Fruit fly (Drosophila melanogaster) whole organism, embryonic: ENCODE results near the gene CG14362.
A peak's percentile ranks its signal among the peaks of the same experiment; 100 is the strongest.

ENCODE experiments used
- B-H1 ChIP-seq: fragments of 200-800 bp; sonication (Bioruptor generic); IDR thresholded peaks from 3 replicates; pipeline ENCODE4 v1.3.6; 2022; ENCODE audit warnings: missing biosample characterization, missing genetic modification characterization
- CG12299 ChIP-seq: fragments of 200-800 bp; sonication (Bioruptor generic); optimal IDR thresholded peaks from 2 replicates; lab custom pipeline; 2018; ENCODE audit warnings: missing biosample characterization, mild to moderate bottlenecking, missing genetic modification characterization
- CG13424 ChIP-seq: fragments of 200-800 bp; sonication (Bioruptor generic); optimal IDR thresholded peaks from 2 replicates; lab custom pipeline; 2019; ENCODE audit warnings: missing biosample characterization, mild to moderate bottlenecking, missing genetic modification characterization, moderate library complexity
- CG14965 ChIP-seq: fragments of 200-800 bp; sonication (Bioruptor generic); optimal IDR thresholded peaks from 2 replicates; lab custom pipeline; 2016; ENCODE audit warnings: missing biosample characterization, missing genetic modification characterization, borderline replicate concordance
- CG15269 ChIP-seq: fragments of 200-800 bp; sonication (Bioruptor generic); optimal IDR thresholded peaks from 2 replicates; lab custom pipeline; 2018; ENCODE audit warnings: missing biosample characterization, mild to moderate bottlenecking, missing genetic modification characterization, moderate library complexity
- CG17186 ChIP-seq: fragments of 200-800 bp; sonication (Bioruptor generic); optimal IDR thresholded peaks from 3 replicates; lab custom pipeline; 2017; ENCODE audit warnings: missing biosample characterization, missing genetic modification reagents, missing genetic modification characterization
- CG31365 ChIP-seq: fragments of 200-800 bp; sonication (Bioruptor generic); optimal IDR thresholded peaks from 2 replicates; lab custom pipeline; 2018; ENCODE audit warnings: missing biosample characterization, mild to moderate bottlenecking, missing genetic modification characterization
- CG31388 ChIP-seq: fragments of 200-800 bp; sonication (Bioruptor generic); optimal IDR thresholded peaks from 2 replicates; lab custom pipeline; 2016; ENCODE audit warnings: missing biosample characterization, missing genetic modification characterization
- CG3163 ChIP-seq: fragments of 200-800 bp; sonication (Bioruptor generic); optimal IDR thresholded peaks from 3 replicates; lab custom pipeline; 2016; ENCODE audit warnings: missing biosample characterization, missing genetic modification characterization
- CG42726 ChIP-seq: fragments of 200-800 bp; sonication (Bioruptor generic); IDR thresholded peaks from 2 replicates; pipeline ENCODE4 v1.3.6; 2022; ENCODE audit warnings: missing biosample characterization, missing genetic modification characterization; ENCODE audit not compliant: partially characterized antibody
- CG4328 ChIP-seq: fragments of 200-800 bp; sonication (Bioruptor generic); optimal IDR thresholded peaks from 3 replicates; lab custom pipeline; 2017; ENCODE audit warnings: missing biosample characterization, missing genetic modification reagents, missing genetic modification characterization
- CG4707 ChIP-seq: fragments of 200-800 bp; sonication (Bioruptor generic); optimal IDR thresholded peaks from 2 replicates; lab custom pipeline; 2018; ENCODE audit warnings: missing biosample characterization, mild to moderate bottlenecking, missing genetic modification characterization, moderate library complexity
- CG5953 ChIP-seq: fragments of 200-800 bp; sonication (Bioruptor generic); IDR thresholded peaks from 2 replicates; pipeline ENCODE4 v1.3.6; 2022; ENCODE audit warnings: missing biosample characterization, missing genetic modification characterization
- CG6654 ChIP-seq: fragments of 200-800 bp; sonication (Bioruptor generic); optimal IDR thresholded peaks from 2 replicates; lab custom pipeline; 2017; ENCODE audit warnings: missing biosample characterization, mild to moderate bottlenecking, missing genetic modification characterization
- CG6791 ChIP-seq: fragments of 200-800 bp; sonication (Bioruptor generic); IDR thresholded peaks from 3 replicates; pipeline ENCODE4 v1.3.6; 2022; ENCODE audit warnings: missing biosample characterization, missing genetic modification characterization; ENCODE audit not compliant: partially characterized antibody
- CG6854 ChIP-seq: fragments of 200-800 bp; sonication (Bioruptor generic); optimal IDR thresholded peaks from 3 replicates; lab custom pipeline; 2017; ENCODE audit warnings: missing biosample characterization, mild to moderate bottlenecking, missing genetic modification characterization
- CG8765 ChIP-seq: fragments of 200-800 bp; sonication (Bioruptor generic); IDR thresholded peaks from 2 replicates; pipeline ENCODE4 v1.3.6; 2022; ENCODE audit warnings: missing biosample characterization, missing genetic modification characterization
- CG8944 ChIP-seq: fragments of 200-800 bp; sonication (Bioruptor generic); optimal IDR thresholded peaks from 3 replicates; lab custom pipeline; 2016; ENCODE audit warnings: missing biosample characterization, missing genetic modification characterization
- D19B ChIP-seq: fragments of 200-800 bp; sonication (Bioruptor generic); optimal IDR thresholded peaks from 2 replicates; lab custom pipeline; 2017; ENCODE audit warnings: missing biosample characterization, mild to moderate bottlenecking, missing genetic modification characterization
- Dll ChIP-seq: fragments of 200-800 bp; sonication (Bioruptor generic); IDR thresholded peaks from 4 replicates; pipeline ENCODE4 v1.3.6; 2022; ENCODE audit warnings: missing biosample characterization, missing genetic modification characterization; ENCODE audit not compliant: partially characterized antibody
- Ets65A ChIP-seq: fragments of 200-800 bp; sonication (Bioruptor generic); peaks from one replicate; lab custom pipeline; 2016; ENCODE audit warnings: missing biosample characterization, missing genetic modification characterization
- Ets97D ChIP-seq: fragments of 200-800 bp; sonication (Bioruptor generic); optimal IDR thresholded peaks from 3 replicates; lab custom pipeline; 2016; ENCODE audit warnings: missing biosample characterization, missing genetic modification characterization
- HLH3B ChIP-seq: fragments of 200-800 bp; sonication (Bioruptor generic); IDR thresholded peaks from 2 replicates; pipeline ENCODE4 v1.3.6; 2022; ENCODE audit warnings: missing biosample characterization, missing genetic modification characterization
- Lpt ChIP-seq: fragments of >200 bp; optimal IDR thresholded peaks from 2 replicates; lab custom pipeline; 2018; ENCODE audit warnings: missing biosample characterization, missing genetic modification characterization
- MBD-R2 ChIP-seq: fragments of 200-800 bp; sonication (Bioruptor generic); IDR thresholded peaks from 2 replicates; pipeline ENCODE4 v1.3.6; 2022; ENCODE audit warnings: missing biosample characterization, missing genetic modification characterization
- Myb ChIP-seq: fragments of 200-800 bp; sonication (Bioruptor generic); optimal IDR thresholded peaks from 2 replicates; lab custom pipeline; 2016; ENCODE audit warnings: missing biosample characterization, missing genetic modification characterization
- Pdp1 ChIP-seq, 2 experiments: fragments of 200-800 bp; sonication (Bioruptor generic); optimal IDR thresholded peaks; 3 replicates each; lab custom pipeline; 2016; ENCODE audit warnings: missing biosample characterization in 2 of 2, missing genetic modification characterization in 2 of 2, mild to moderate bottlenecking in 1 of 2, moderate library complexity in 1 of 2
- Rx ChIP-seq: fragments of 200-800 bp; sonication (Bioruptor generic); IDR thresholded peaks from 2 replicates; pipeline ENCODE4 v1.3.6; 2022; ENCODE audit warnings: missing biosample characterization, missing genetic modification characterization
- Sry-δ ChIP-seq: fragments of 200-800 bp; sonication (Bioruptor generic); optimal IDR thresholded peaks from 2 replicates; lab custom pipeline; 2016; ENCODE audit warnings: missing biosample characterization, missing genetic modification characterization
- Xbp1 ChIP-seq: fragments of 200-800 bp; sonication (Bioruptor generic); optimal IDR thresholded peaks from 3 replicates; lab custom pipeline; 2016; ENCODE audit warnings: missing biosample characterization, mild to moderate bottlenecking, missing genetic modification characterization
- ash1 ChIP-seq: fragments of 200-800 bp; sonication (Bioruptor generic); optimal IDR thresholded peaks from 2 replicates; lab custom pipeline; 2018; ENCODE audit warnings: missing biosample characterization, mild to moderate bottlenecking, missing genetic modification characterization
- bcd ChIP-seq: fragments of 200-800 bp; sonication (Bioruptor generic); optimal IDR thresholded peaks from 2 replicates; lab custom pipeline; 2017; ENCODE audit warnings: missing biosample characterization, mild to moderate bottlenecking, missing genetic modification characterization
- cas ChIP-seq: fragments of 200-800 bp; sonication (Bioruptor generic); IDR thresholded peaks from 2 replicates; pipeline ENCODE4 v1.3.6; 2022; ENCODE audit warnings: missing biosample characterization, missing genetic modification characterization
- crc ChIP-seq: fragments of 200-800 bp; sonication (Bioruptor generic); optimal IDR thresholded peaks from 2 replicates; lab custom pipeline; 2016; ENCODE audit warnings: missing biosample characterization, missing genetic modification characterization
- dmrt99B ChIP-seq: fragments of 200-800 bp; sonication (Bioruptor generic); optimal IDR thresholded peaks from 2 replicates; lab custom pipeline; 2018; ENCODE audit warnings: missing biosample characterization, mild to moderate bottlenecking, missing genetic modification characterization, moderate library complexity
- dysf ChIP-seq: fragments of 200-800 bp; sonication (Bioruptor generic); IDR thresholded peaks from 3 replicates; pipeline ENCODE4 v1.3.6; 2022; ENCODE audit warnings: missing biosample characterization, missing genetic modification characterization
- emc ChIP-seq: fragments of 200-800 bp; sonication (Bioruptor generic); optimal IDR thresholded peaks from 2 replicates; lab custom pipeline; 2016; ENCODE audit warnings: missing biosample characterization, missing genetic modification characterization
- en ChIP-seq: fragments of 200-800 bp; sonication (Bioruptor generic); optimal IDR thresholded peaks from 2 replicates; lab custom pipeline; 2016; ENCODE audit warnings: missing biosample characterization, missing genetic modification characterization
- eyg ChIP-seq: fragments of 200-800 bp; sonication (Bioruptor generic); optimal IDR thresholded peaks from 3 replicates; lab custom pipeline; 2016; ENCODE audit warnings: missing biosample characterization, missing genetic modification characterization
- fd3F ChIP-seq: fragments of 200-800 bp; sonication (Bioruptor generic); optimal IDR thresholded peaks from 2 replicates; lab custom pipeline; 2018; ENCODE audit warnings: missing biosample characterization, mild to moderate bottlenecking, missing genetic modification characterization, moderate library complexity
- h ChIP-seq: fragments of >200 bp; optimal IDR thresholded peaks from 2 replicates; lab custom pipeline; 2017
- hb ChIP-seq: fragments of 200-800 bp; sonication (Bioruptor generic); IDR thresholded peaks from 3 replicates; pipeline ENCODE4 v1.3.6; 2022; ENCODE audit warnings: missing biosample characterization, missing genetic modification characterization; ENCODE audit not compliant: partially characterized antibody
- her ChIP-seq: fragments of 200-800 bp; sonication (Bioruptor generic); optimal IDR thresholded peaks from 2 replicates; lab custom pipeline; 2016; ENCODE audit warnings: missing biosample characterization, missing genetic modification characterization
- jumu ChIP-seq: fragments of 200-800 bp; sonication (Bioruptor generic); optimal IDR thresholded peaks from 3 replicates; lab custom pipeline; 2016; ENCODE audit warnings: missing biosample characterization, missing genetic modification characterization
- lmd ChIP-seq: fragments of 200-800 bp; sonication (Bioruptor generic); IDR thresholded peaks from 2 replicates; pipeline ENCODE4 v1.3.6; 2022; ENCODE audit warnings: missing biosample characterization, missing genetic modification characterization
- phol ChIP-seq: fragments of 200-800 bp; sonication (Bioruptor generic); optimal IDR thresholded peaks from 3 replicates; lab custom pipeline; 2018; ENCODE audit warnings: missing biosample characterization, mild to moderate bottlenecking, missing genetic modification characterization, moderate library complexity
- row ChIP-seq: fragments of 200-800 bp; sonication (Bioruptor generic); IDR thresholded peaks from 3 replicates; pipeline ENCODE4 v1.3.6; 2022; ENCODE audit warnings: missing biosample characterization, missing genetic modification characterization
- slbo ChIP-seq: fragments of 200-800 bp; sonication (Bioruptor generic); IDR thresholded peaks from 2 replicates; pipeline ENCODE4 v1.3.6; 2022; ENCODE audit warnings: missing biosample characterization, missing genetic modification characterization
- sna ChIP-seq: fragments of 200-800 bp; sonication (Bioruptor generic); IDR thresholded peaks from 2 replicates; pipeline ENCODE4 v1.3.6; 2022; ENCODE audit warnings: missing biosample characterization, missing genetic modification characterization; ENCODE audit not compliant: partially characterized antibody
- sug ChIP-seq: fragments of 200-800 bp; optimal IDR thresholded peaks from 2 replicates; lab custom pipeline; 2019; ENCODE audit warnings: missing biosample characterization, mild to moderate bottlenecking, missing genetic modification characterization, moderate library complexity
- vnd ChIP-seq: fragments of 200-800 bp; sonication (Bioruptor generic); IDR thresholded peaks from 3 replicates; pipeline ENCODE4 v1.3.6; 2022; ENCODE audit warnings: missing biosample characterization, missing genetic modification characterization; ENCODE audit not compliant: partially characterized antibody
- zfh1 ChIP-seq: fragments of 200-800 bp; sonication (Bioruptor generic); IDR thresholded peaks from 3 replicates; pipeline ENCODE4 v1.3.6; 2022; ENCODE audit warnings: missing biosample characterization, missing genetic modification characterization

Gene CG14362

dm6 chr3R:13839883-13840412 lies 15.3 kb downstream of the CG14362 start, which contains the start of gene CG31495 (continued):
- peak; percentile 65 for TF ChIP-seq Sry-δ (GFP tag; lab: Kevin White, UChicago)
- peak; percentile 21 for TF ChIP-seq CG13424 (tag; lab: Kevin White, UChicago)
- no peak for TF ChIP-seq h (lab: Kevin White, UChicago)
- TF ChIP-seq CG31388, result no peak
- TF ChIP-seq CG4707 (GFP tag; lab: Kevin White, UChicago), result no peak
- TF ChIP-seq CG14965 (GFP tag; lab: Kevin White, UChicago), result no peak
- peak; percentile 52 for TF ChIP-seq slbo (GFP tag; lab: Robert Waterston, UW)
- TF ChIP-seq Xbp1 (GFP tag; lab: Kevin White, UChicago), result peak; percentile 37
- no peak for TF ChIP-seq CG4328 (GFP tag; lab: Kevin White, UChicago)
- no peak for TF ChIP-seq lmd
- peak; percentile 62; the same call in 1 of the 3 replicates for TF ChIP-seq CG6791 (GFP tag; lab: Robert Waterston, UW)
- TF ChIP-seq HLH3B (GFP tag; lab: Robert Waterston, UW), result no peak
- peak; percentile 80 for TF ChIP-seq row
- no peak for TF ChIP-seq MBD-R2 (GFP tag; lab: Robert Waterston, UW)
- TF ChIP-seq CG5953 (GFP tag; lab: Robert Waterston, UW), result no peak
- TF ChIP-seq Pdp1 (GFP tag; optimal IDR thresholded peaks at IDR 0.05; lab: Kevin White, UChicago), result peak in 1 of 2 experiments; percentile 85
- TF ChIP-seq ash1 (GFP tag; lab: Kevin White, UChicago), result no peak
- no peak for TF ChIP-seq jumu (GFP tag; lab: Kevin White, UChicago)
- TF ChIP-seq en (GFP tag; lab: Kevin White, UChicago), result no peak
- peak; percentile 67 for TF ChIP-seq phol (tag; lab: Kevin White, UChicago)
- TF ChIP-seq CG6654 (GFP tag; lab: Kevin White, UChicago), result no peak
- peak; percentile 42; the same call in 1 of the 3 replicates for TF ChIP-seq vnd
- TF ChIP-seq D19B (GFP tag; lab: Kevin White, UChicago), result no peak
- TF ChIP-seq sna (GFP tag; lab: Robert Waterston, UW), result no peak
- TF ChIP-seq CG15269 (tag; lab: Kevin White, UChicago), result no peak
- TF ChIP-seq zfh1 (GFP tag; lab: Robert Waterston, UW), result no peak
- no peak for TF ChIP-seq CG12299 (tag; lab: Kevin White, UChicago)
- TF ChIP-seq dysf (GFP tag; lab: Robert Waterston, UW), result no peak
- no peak for TF ChIP-seq B-H1 (GFP tag; lab: Robert Waterston, UW)
- TF ChIP-seq CG6854, result no peak
- no peak for TF ChIP-seq Lpt (GFP tag; lab: Kevin White, UChicago)
- TF ChIP-seq crc (GFP tag; lab: Kevin White, UChicago), result no peak
- TF ChIP-seq Myb, result peak; percentile 90
- no peak for TF ChIP-seq CG3163
- TF ChIP-seq CG31365 (tag; lab: Kevin White, UChicago), result no peak
- TF ChIP-seq fd3F (GFP tag; lab: Kevin White, UChicago), result no peak
- no peak for TF ChIP-seq hb
- no peak for TF ChIP-seq bcd
- no peak for TF ChIP-seq dmrt99B (tag; lab: Kevin White, UChicago)
- no peak for TF ChIP-seq her (GFP tag; lab: Kevin White, UChicago)
- no peak for TF ChIP-seq CG8765 (GFP tag; lab: Robert Waterston, UW)
- TF ChIP-seq emc (GFP tag; lab: Kevin White, UChicago), result no peak
- peak; percentile 84 for TF ChIP-seq CG17186 (GFP tag; lab: Kevin White, UChicago)
- TF ChIP-seq Dll (GFP tag; lab: Robert Waterston, UW), result peak; percentile 60; the same call in 3 of the 4 replicates
- no peak for TF ChIP-seq eyg (GFP tag; lab: Kevin White, UChicago)
- TF ChIP-seq CG42726 (GFP tag; lab: Robert Waterston, UW), result no peak
- no peak for TF ChIP-seq Rx (GFP tag; lab: Robert Waterston, UW)
- TF ChIP-seq sug, result no peak
- peak; percentile 58 for TF ChIP-seq Ets97D
- no peak for TF ChIP-seq CG8944 (GFP tag; lab: Kevin White, UChicago)
- TF ChIP-seq cas (GFP tag; lab: Robert Waterston, UW), result no peak
- TF ChIP-seq Ets65A (GFP tag; lab: Kevin White, UChicago), result peak; percentile 84
